Worm (Caenorhabditis elegans) whole organism, L2 larva: ENCODE results near the gene his-73.

ENCODE experiments used
- ZK546.5 ChIP-seq: sonication (generic microtip); optimal IDR thresholded peaks from 2 replicates; lab custom pipeline; 2017; ENCODE audit warnings: missing biosample characterization, missing genetic modification characterization
- aly-2 ChIP-seq: fragments of 150-350 bp; optimal IDR thresholded peaks from 2 replicates; lab custom pipeline; 2014; ENCODE audit warnings: missing biosample characterization, missing genetic modification characterization
- ama-1 ChIP-seq: fragments of 150-350 bp; optimal IDR thresholded peaks from 2 replicates; lab custom pipeline; 2018; ENCODE audit warnings: inconsistent platforms
- lin-11 ChIP-seq: fragments of 150-350 bp; sonication (generic microtip); optimal IDR thresholded peaks from 2 replicates; lab custom pipeline; 2014; ENCODE audit warnings: missing biosample characterization, missing genetic modification characterization, inconsistent platforms, mixed read lengths
- lin-39 ChIP-seq: fragments of 150-350 bp; optimal IDR thresholded peaks from 2 replicates; lab custom pipeline; 2014; ENCODE audit warnings: missing biosample characterization, missing genetic modification reagents, missing genetic modification characterization
- mbf-1 ChIP-seq: sonication (generic microtip); optimal IDR thresholded peaks from 2 replicates; lab custom pipeline; 2017; ENCODE audit warnings: missing biosample characterization, missing genetic modification characterization
- nhr-237 ChIP-seq: fragments of 150-350 bp; optimal IDR thresholded peaks from 2 replicates; lab custom pipeline; 2014; ENCODE audit warnings: missing biosample characterization, missing genetic modification characterization
- ztf-11 ChIP-seq: sonication (generic microtip); optimal IDR thresholded peaks from 2 replicates; lab custom pipeline; 2017; ENCODE audit warnings: missing biosample characterization, missing genetic modification characterization

DNA sequence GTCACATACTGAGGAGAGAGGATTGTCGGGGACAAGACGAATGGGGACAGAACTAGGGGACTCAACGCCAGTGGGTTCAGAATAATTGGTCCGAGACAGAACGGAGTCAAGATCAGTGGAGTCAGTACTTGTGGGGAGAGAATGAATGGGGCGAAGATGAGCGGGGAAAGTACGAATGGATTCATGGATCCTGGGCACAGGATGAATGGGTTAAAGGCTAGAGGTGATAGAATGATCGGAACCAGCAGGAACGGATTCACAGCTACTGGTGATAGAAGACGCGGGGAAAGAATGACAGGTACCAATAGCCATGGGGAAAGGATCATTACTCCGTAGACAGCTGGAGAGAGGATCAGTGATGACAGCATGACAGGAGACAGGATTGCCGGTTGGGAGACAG is 43.9 kb upstream of the his-73 start:
- TF ChIP-seq mbf-1 (tag; lab: Kevin White, UChicago) (no peak), nhr-237 (tag; lab: Kevin White, UChicago) (no peak), ztf-11 (tag; lab: Kevin White, UChicago) (no peak), lin-11 (tag; lab: Kevin White, UChicago) (no peak), ZK546.5 (tag; lab: Kevin White, UChicago) (no peak), ama-1 (lab: Kevin White, UChicago) (no peak), lin-39 (no peak), aly-2 (no peak)
